Worm (Caenorhabditis elegans): ENCODE data around the gene egl-46.
A peak's percentile ranks its signal among the peaks of the same experiment; 100 is the strongest.

ce11 chrV:6684541-6684940, 3.2 kb upstream of the egl-46 start:
- TF ChIP-seq cog-1 (tag; optimal IDR thresholded peaks at IDR 0.05) (peak; percentile 32), med-1 (GFP tag; optimal IDR thresholded peaks at IDR 0.05; ENCODE audit: insufficient read depth) (no peak)
